Fruit fly (Drosophila melanogaster) whole organism, adult: Measurements from ENCODE around the gene PolD1.

ENCODE experiments used
- CG11617 ChIP-seq: fragments of 200-800 bp; sonication (Bioruptor generic); optimal IDR thresholded peaks from 2 replicates; lab custom pipeline; 2017; ENCODE audit warnings: mild to moderate bottlenecking, missing biosample characterization, missing genetic modification reagents, missing genetic modification characterization
- CG12768 ChIP-seq: fragments of 200-800 bp; sonication (Bioruptor generic); optimal IDR thresholded peaks from 2 replicates; lab custom pipeline; 2017; ENCODE audit warnings: missing biosample characterization, missing genetic modification characterization, mild to moderate bottlenecking, moderate library complexity, missing genetic modification reagents
- CG33017 ChIP-seq: fragments of 200-800 bp; sonication (Bioruptor generic); optimal IDR thresholded peaks from 2 replicates; lab custom pipeline; 2018; ENCODE audit warnings: missing biosample characterization, mild to moderate bottlenecking, missing genetic modification characterization, moderate library complexity
- CG7045 ChIP-seq: fragments of 200-800 bp; sonication (Bioruptor generic); optimal IDR thresholded peaks from 2 replicates; lab custom pipeline; 2017; ENCODE audit warnings: missing biosample characterization, mild to moderate bottlenecking, missing genetic modification characterization
- Crg-1 ChIP-seq: fragments of 200-800 bp; sonication (Bioruptor generic); optimal IDR thresholded peaks from 2 replicates; lab custom pipeline; 2016; ENCODE audit warnings: missing biosample characterization, missing genetic modification characterization
- Hr96 ChIP-seq: fragments of 200-800 bp; sonication (Bioruptor generic); optimal IDR thresholded peaks from 2 replicates; lab custom pipeline; 2016; ENCODE audit warnings: missing biosample characterization, missing genetic modification characterization
- cic ChIP-seq: fragments of 200-800 bp; sonication (Bioruptor generic); optimal IDR thresholded peaks from 2 replicates; lab custom pipeline; 2017; ENCODE audit warnings: missing biosample characterization, mild to moderate bottlenecking, missing genetic modification characterization, moderate library complexity
- cnc ChIP-seq, 2 experiments: fragments of >200 bp; optimal IDR thresholded peaks; 2 replicates each; lab custom pipeline; 2017
- kay ChIP-seq: fragments of 200-800 bp; sonication (Bioruptor generic); peaks from one replicate; lab custom pipeline; 2016; ENCODE audit warnings: missing biosample characterization, missing genetic modification characterization, borderline replicate concordance
- ovo ChIP-seq: fragments of 200-800 bp; sonication (Bioruptor generic); optimal IDR thresholded peaks from 2 replicates; lab custom pipeline; 2016; ENCODE audit warnings: missing biosample characterization, missing genetic modification characterization
- pad ChIP-seq: fragments of 200-800 bp; sonication (Bioruptor generic); optimal IDR thresholded peaks from 3 replicates; lab custom pipeline; 2017; ENCODE audit warnings: missing biosample characterization, missing genetic modification characterization, mild to moderate bottlenecking, moderate library complexity, missing genetic modification reagents

DNA sequence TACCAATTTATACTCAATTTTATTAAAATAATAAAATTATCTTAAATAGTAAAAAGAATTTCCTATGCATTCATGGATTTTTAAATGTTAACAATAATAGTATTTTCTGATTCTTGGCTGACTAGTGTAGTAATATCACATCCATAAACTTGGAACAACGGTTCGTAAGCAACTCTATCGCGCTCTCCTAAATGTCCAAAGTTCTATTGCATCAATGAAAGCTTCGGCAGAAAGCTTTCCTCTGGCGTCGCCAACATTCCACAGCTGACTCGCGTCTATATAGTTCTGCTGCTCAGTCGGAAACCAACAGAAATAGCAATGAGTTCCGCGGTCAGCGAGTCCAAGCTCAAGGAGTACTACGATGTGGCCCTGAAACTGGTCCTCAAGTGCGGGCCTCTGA is 10.9 kb downstream of the PolD1 start, which contains the start of gene CG17029:
- TF ChIP-seq CG33017 (peak; percentile 20), CG12768 (GFP tag; lab: Kevin White, UChicago) (peak; percentile 82), Hr96 (no peak), CG7045 (GFP tag; lab: Kevin White, UChicago) (no peak), cic (GFP tag; lab: Kevin White, UChicago) (peak; percentile 62), kay (GFP tag; lab: Kevin White, UChicago) (no peak), CG11617 (GFP tag; lab: Kevin White, UChicago) (no peak), pad (peak; percentile 16), ovo (GFP tag; lab: Kevin White, UChicago) (no peak), Crg-1 (no peak), cnc (optimal IDR thresholded peaks at IDR 0.05; lab: Kevin White, UChicago) (no peak)
